Worm (Caenorhabditis elegans): Measurements from ENCODE around the gene him-3.

ce11 chrIV:6965192-6965591 lies 12.1 kb upstream of the him-3 start, which contains the start of gene ZK381.2:
- TF ChIP-seq sox-4 (tag; optimal IDR thresholded peaks at IDR 0.05), result no peak
- no peak for TF ChIP-seq K02D7.2 (tag; optimal IDR thresholded peaks at IDR 0.05)
- no peak for TF ChIP-seq lim-6 (tag; optimal IDR thresholded peaks at IDR 0.05)
- no peak for TF ChIP-seq madf-2 (tag; optimal IDR thresholded peaks at IDR 0.05)
- TF ChIP-seq ceh-30 (tag; optimal IDR thresholded peaks at IDR 0.05), result no peak
- no peak for TF ChIP-seq gmeb-2 (tag; optimal IDR thresholded peaks at IDR 0.05)
- TF ChIP-seq pha-2 (tag; optimal IDR thresholded peaks at IDR 0.05), result no peak

Measured in whole organism, late embryonic.